Fruit fly (Drosophila melanogaster): Measurements from ENCODE around the gene CG18542.

DNA sequence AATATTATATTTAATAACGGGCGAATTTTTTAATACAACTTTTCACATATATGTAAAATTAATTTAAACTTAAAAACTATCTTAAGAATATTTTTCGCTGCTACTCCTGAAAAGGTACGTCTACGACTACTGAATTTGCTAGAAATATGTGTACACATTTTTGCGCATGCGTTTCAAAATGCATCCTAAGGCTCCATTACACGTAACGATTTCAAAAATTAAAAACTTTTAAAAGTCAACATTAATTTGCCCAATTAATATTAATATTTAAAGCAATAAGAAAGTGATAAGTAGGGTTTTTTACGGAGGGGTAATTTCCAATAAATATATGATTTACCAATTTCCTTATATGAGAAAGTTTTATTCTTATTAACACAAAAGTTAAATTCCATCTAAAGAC lies 45.2 kb downstream of the CG18542 start, which contains the start of gene FoxP:
- TF ChIP-seq Dfd (GFP tag; optimal IDR thresholded peaks at IDR 0.05) (no peak), Mio (GFP tag; optimal IDR thresholded peaks at IDR 0.05) (no peak), Vsx2 (GFP tag; optimal IDR thresholded peaks at IDR 0.05; ENCODE audit: partially characterized antibody) (peak; percentile 94), br (GFP tag; optimal IDR thresholded peaks at IDR 0.05) (no peak), Jra (GFP tag; optimal IDR thresholded peaks at IDR 0.05) (no peak), Hr83 (GFP tag; optimal IDR thresholded peaks at IDR 0.05; ENCODE audit: poor library complexity, severe bottlenecking) (no peak), CG32264 (GFP tag; optimal IDR thresholded peaks at IDR 0.05) (no peak), Abd-B (GFP tag; optimal IDR thresholded peaks at IDR 0.05) (no peak), rgr (GFP tag; optimal IDR thresholded peaks at IDR 0.05) (no peak), Myc (optimal IDR thresholded peaks at IDR 0.05) (no peak), lola (GFP tag; optimal IDR thresholded peaks at IDR 0.05) (no peak)

Data from whole organism, wandering third instar larva.